Fruit fly (Drosophila melanogaster) whole organism, embryonic: ENCODE measurements around the gene snk.

ENCODE experiments used
- CG1024 ChIP-seq: fragments of 200-800 bp; sonication (Bioruptor generic); IDR thresholded peaks from 2 replicates; pipeline ENCODE4 v1.3.6; 2022; ENCODE audit warnings: missing biosample characterization, missing genetic modification characterization
- CG11695 ChIP-seq: fragments of 200-800 bp; sonication (Bioruptor generic); IDR thresholded peaks from 3 replicates; pipeline ENCODE4 v1.3.6; 2022; ENCODE audit warnings: missing biosample characterization, missing genetic modification characterization
- CG11696 ChIP-seq: fragments of 200-800 bp; sonication (Bioruptor generic); IDR thresholded peaks from 2 replicates; pipeline ENCODE4 v1.3.6; 2022; ENCODE audit warnings: missing biosample characterization, missing genetic modification characterization
- CG11723 ChIP-seq: fragments of 200-800 bp; sonication (Bioruptor generic); optimal IDR thresholded peaks from 2 replicates; lab custom pipeline; 2017; ENCODE audit warnings: missing biosample characterization, mild to moderate bottlenecking, missing genetic modification characterization
- CG12391 ChIP-seq: fragments of 200-800 bp; sonication (Bioruptor generic); optimal IDR thresholded peaks from 3 replicates; lab custom pipeline; 2018; ENCODE audit warnings: missing biosample characterization, mild to moderate bottlenecking, missing genetic modification characterization, moderate library complexity
- CG13287 ChIP-seq: fragments of 200-800 bp; sonication (Bioruptor generic); IDR thresholded peaks from 2 replicates; pipeline ENCODE4 v1.3.6; 2022; ENCODE audit warnings: missing biosample characterization, missing genetic modification characterization; ENCODE audit not compliant: partially characterized antibody
- CG15011 ChIP-seq: fragments of 200-800 bp; sonication (Bioruptor generic); optimal IDR thresholded peaks from 3 replicates; lab custom pipeline; 2018; ENCODE audit warnings: missing biosample characterization, mild to moderate bottlenecking, missing genetic modification characterization
- CG15696 ChIP-seq: fragments of 200-800 bp; sonication (Bioruptor generic); optimal IDR thresholded peaks from 2 replicates; lab custom pipeline; 2019; ENCODE audit warnings: missing biosample characterization, mild to moderate bottlenecking, missing genetic modification characterization, moderate library complexity
- CG16813 ChIP-seq: fragments of 200-800 bp; sonication (Bioruptor generic); IDR thresholded peaks from 3 replicates; pipeline ENCODE4 v1.3.6; 2022; ENCODE audit warnings: missing biosample characterization, missing genetic modification characterization; ENCODE audit not compliant: partially characterized antibody
- CG17328 ChIP-seq: fragments of 200-800 bp; sonication (Bioruptor generic); IDR thresholded peaks from 2 replicates; pipeline ENCODE4 v1.3.6; 2022; ENCODE audit warnings: missing biosample characterization, missing genetic modification characterization
- CG2202 ChIP-seq: fragments of 200-800 bp; sonication (Bioruptor generic); optimal IDR thresholded peaks from 2 replicates; lab custom pipeline; 2018; ENCODE audit warnings: missing biosample characterization, mild to moderate bottlenecking, missing genetic modification characterization
- CG2875 ChIP-seq: fragments of 200-800 bp; sonication (Bioruptor generic); optimal IDR thresholded peaks from 2 replicates; lab custom pipeline; 2017; ENCODE audit warnings: missing biosample characterization, mild to moderate bottlenecking, missing genetic modification characterization, missing genetic modification reagents
- CG3065 ChIP-seq: fragments of 200-800 bp; sonication (Bioruptor generic); optimal IDR thresholded peaks from 2 replicates; lab custom pipeline; 2016; ENCODE audit warnings: missing biosample characterization, missing genetic modification characterization
- CG3281 ChIP-seq: fragments of 200-800 bp; sonication (Bioruptor generic); optimal IDR thresholded peaks from 3 replicates; lab custom pipeline; 2017; ENCODE audit warnings: missing biosample characterization, mild to moderate bottlenecking, missing genetic modification characterization
- CG34376 ChIP-seq: fragments of 200-800 bp; sonication (Bioruptor generic); optimal IDR thresholded peaks from 2 replicates; lab custom pipeline; 2018; ENCODE audit warnings: missing biosample characterization, mild to moderate bottlenecking, missing genetic modification characterization
- CG3995 ChIP-seq: fragments of 200-800 bp; sonication (Bioruptor generic); optimal IDR thresholded peaks from 3 replicates; lab custom pipeline; 2016; ENCODE audit warnings: missing biosample characterization, missing genetic modification characterization
- CG7271 ChIP-seq: fragments of 200-800 bp; sonication (Bioruptor generic); optimal IDR thresholded peaks from 2 replicates; lab custom pipeline; 2018; ENCODE audit warnings: missing biosample characterization, mild to moderate bottlenecking, missing genetic modification characterization, moderate library complexity
- CG7556 ChIP-seq: fragments of 200-800 bp; sonication (Bioruptor generic); optimal IDR thresholded peaks from 2 replicates; lab custom pipeline; 2017; ENCODE audit warnings: missing biosample characterization, mild to moderate bottlenecking, missing genetic modification characterization
- CG7745 ChIP-seq: fragments of 200-800 bp; sonication (Bioruptor generic); optimal IDR thresholded peaks from 2 replicates; lab custom pipeline; 2018; ENCODE audit warnings: missing biosample characterization, mild to moderate bottlenecking, missing genetic modification characterization, moderate library complexity
- CG8281 ChIP-seq: fragments of 200-800 bp; sonication (Bioruptor generic); optimal IDR thresholded peaks from 2 replicates; lab custom pipeline; 2018; ENCODE audit warnings: missing biosample characterization, mild to moderate bottlenecking, missing genetic modification characterization, moderate library complexity
- CG8359 ChIP-seq: fragments of 200-800 bp; sonication (Bioruptor generic); optimal IDR thresholded peaks from 2 replicates; lab custom pipeline; 2017; ENCODE audit warnings: missing biosample characterization, mild to moderate bottlenecking, missing genetic modification characterization, borderline replicate concordance
- CG8924 ChIP-seq: fragments of 200-800 bp; optimal IDR thresholded peaks from 3 replicates; lab custom pipeline; 2019; ENCODE audit warnings: missing biosample characterization, mild to moderate bottlenecking, missing genetic modification characterization, moderate library complexity
- CG8944 ChIP-seq: fragments of 200-800 bp; sonication (Bioruptor generic); optimal IDR thresholded peaks from 3 replicates; lab custom pipeline; 2016; ENCODE audit warnings: missing biosample characterization, missing genetic modification characterization
- CG9797 ChIP-seq: fragments of 200-800 bp; sonication (Bioruptor generic); optimal IDR thresholded peaks from 3 replicates; lab custom pipeline; 2018; ENCODE audit warnings: missing biosample characterization, mild to moderate bottlenecking, missing genetic modification characterization
- Doc2 ChIP-seq: fragments of 200-800 bp; sonication (Bioruptor generic); IDR thresholded peaks from 2 replicates; pipeline ENCODE4 v1.3.6; 2022; ENCODE audit warnings: missing biosample characterization, missing genetic modification characterization
- Eip74EF ChIP-seq, 2 experiments: fragments of 200-800 bp in 1 of 2; fragments of >200 bp in 1 of 2; sonication (Bioruptor generic) in 1 of 2; optimal IDR thresholded peaks; 2 replicates each; lab custom pipeline; 2017 to 2019; ENCODE audit warnings: missing biosample characterization in 2 of 2, missing genetic modification characterization in 2 of 2, mild to moderate bottlenecking in 1 of 2, moderate library complexity in 1 of 2
- Hmx ChIP-seq: fragments of 200-800 bp; sonication (Bioruptor generic); optimal IDR thresholded peaks from 2 replicates; lab custom pipeline; 2016; ENCODE audit warnings: missing biosample characterization, missing genetic modification characterization
- MBD-R2 ChIP-seq: fragments of 200-800 bp; sonication (Bioruptor generic); IDR thresholded peaks from 2 replicates; pipeline ENCODE4 v1.3.6; 2022; ENCODE audit warnings: missing biosample characterization, missing genetic modification characterization
- Mes4 ChIP-seq: fragments of 200-800 bp; sonication (Bioruptor generic); optimal IDR thresholded peaks from 2 replicates; lab custom pipeline; 2016; ENCODE audit warnings: missing biosample characterization, missing genetic modification characterization
- Side ChIP-seq: fragments of 200-800 bp; sonication (Bioruptor generic); optimal IDR thresholded peaks from 2 replicates; lab custom pipeline; 2016; ENCODE audit warnings: missing biosample characterization, missing genetic modification characterization
- Spps ChIP-seq: fragments of 200-800 bp; sonication (Bioruptor generic); optimal IDR thresholded peaks from 2 replicates; lab custom pipeline; 2018; ENCODE audit warnings: missing biosample characterization, mild to moderate bottlenecking, missing genetic modification characterization
- Sry-δ ChIP-seq: fragments of 200-800 bp; sonication (Bioruptor generic); optimal IDR thresholded peaks from 2 replicates; lab custom pipeline; 2016; ENCODE audit warnings: missing biosample characterization, missing genetic modification characterization
- bowl ChIP-seq: fragments of 200-800 bp; sonication (Bioruptor generic); IDR thresholded peaks from 2 replicates; pipeline ENCODE4 v1.3.6; 2022; ENCODE audit warnings: missing biosample characterization, missing genetic modification characterization
- btn ChIP-seq: fragments of 200-800 bp; sonication (Bioruptor generic); optimal IDR thresholded peaks from 2 replicates; lab custom pipeline; 2016; ENCODE audit warnings: missing biosample characterization, missing genetic modification characterization
- cwo ChIP-seq: fragments of 200-800 bp; sonication (Bioruptor generic); optimal IDR thresholded peaks from 3 replicates; lab custom pipeline; 2017; ENCODE audit warnings: missing biosample characterization, missing genetic modification characterization, mild to moderate bottlenecking, moderate library complexity, missing genetic modification reagents
- dmrt99B ChIP-seq: fragments of 200-800 bp; sonication (Bioruptor generic); optimal IDR thresholded peaks from 2 replicates; lab custom pipeline; 2018; ENCODE audit warnings: missing biosample characterization, mild to moderate bottlenecking, missing genetic modification characterization, moderate library complexity
- fd102C ChIP-seq: fragments of 200-800 bp; sonication (Bioruptor generic); optimal IDR thresholded peaks from 2 replicates; lab custom pipeline; 2018; ENCODE audit warnings: missing biosample characterization, mild to moderate bottlenecking, missing genetic modification characterization, moderate library complexity
- insv ChIP-seq, 2 experiments: fragments of 200-800 bp; sonication (Bioruptor generic); optimal IDR thresholded peaks; 3 replicates each; lab custom pipeline; 2016 to 2018; ENCODE audit warnings: missing biosample characterization in 2 of 2, missing genetic modification characterization in 2 of 2
- odd ChIP-seq: fragments of 200-800 bp; sonication (Bioruptor generic); optimal IDR thresholded peaks from 2 replicates; lab custom pipeline; 2017; ENCODE audit warnings: missing biosample characterization, mild to moderate bottlenecking, missing genetic modification characterization
- otp ChIP-seq: fragments of 200-800 bp; sonication (Bioruptor generic); IDR thresholded peaks from 3 replicates; pipeline ENCODE4, ENCODE4 v1.3.6; 2022; ENCODE audit warnings: missing biosample characterization, missing genetic modification characterization
- pfk ChIP-seq: fragments of 200-800 bp; sonication (Bioruptor generic); optimal IDR thresholded peaks from 2 replicates; lab custom pipeline; 2018; ENCODE audit warnings: missing biosample characterization, mild to moderate bottlenecking, missing genetic modification characterization, moderate library complexity
- psq ChIP-seq: fragments of 200-800 bp; sonication (Bioruptor generic); optimal IDR thresholded peaks from 2 replicates; lab custom pipeline; 2017; ENCODE audit warnings: missing biosample characterization, missing genetic modification characterization
- sc ChIP-seq, 3 experiments: fragments of >200 bp in 2 of 3; fragments of 200-800 bp in 1 of 3; sonication (Bioruptor generic) in 1 of 3; optimal IDR thresholded peaks; 2 replicates in 2 of 3; 3 replicates in 1 of 3; lab custom pipeline; 2017; ENCODE audit warnings: mild to moderate bottlenecking in 1 of 3, missing biosample characterization in 1 of 3, missing genetic modification characterization in 1 of 3, missing genetic modification reagents in 1 of 3
- sisA ChIP-seq: fragments of 200-800 bp; sonication (Bioruptor generic); IDR thresholded peaks from 2 replicates; pipeline ENCODE4 v1.3.6; 2022; ENCODE audit warnings: missing biosample characterization, missing genetic modification characterization
- sqz ChIP-seq: fragments of 200-800 bp; sonication (Bioruptor generic); optimal IDR thresholded peaks from 3 replicates; lab custom pipeline; 2018; ENCODE audit warnings: missing biosample characterization, mild to moderate bottlenecking, missing genetic modification characterization
- ssp ChIP-seq: fragments of 200-800 bp; sonication (Bioruptor generic); IDR thresholded peaks from 2 replicates; pipeline ENCODE4 v1.3.6; 2022; ENCODE audit warnings: missing biosample characterization, missing genetic modification characterization
- toy ChIP-seq: fragments of 200-800 bp; sonication (Bioruptor generic); IDR thresholded peaks from 2 replicates; pipeline ENCODE4 v1.3.6; 2022; ENCODE audit warnings: missing biosample characterization, missing genetic modification characterization
- unc-4 ChIP-seq: fragments of 200-800 bp; sonication (Bioruptor generic); IDR thresholded peaks from 2 replicates; pipeline ENCODE4 v1.3.6; 2022; ENCODE audit warnings: missing biosample characterization, missing genetic modification characterization; ENCODE audit not compliant: partially characterized antibody
- zfh2 ChIP-seq: fragments of 200-800 bp; sonication (Bioruptor generic); optimal IDR thresholded peaks from 2 replicates; lab custom pipeline; 2016; ENCODE audit warnings: missing biosample characterization, missing genetic modification characterization

snk gene

DNA sequence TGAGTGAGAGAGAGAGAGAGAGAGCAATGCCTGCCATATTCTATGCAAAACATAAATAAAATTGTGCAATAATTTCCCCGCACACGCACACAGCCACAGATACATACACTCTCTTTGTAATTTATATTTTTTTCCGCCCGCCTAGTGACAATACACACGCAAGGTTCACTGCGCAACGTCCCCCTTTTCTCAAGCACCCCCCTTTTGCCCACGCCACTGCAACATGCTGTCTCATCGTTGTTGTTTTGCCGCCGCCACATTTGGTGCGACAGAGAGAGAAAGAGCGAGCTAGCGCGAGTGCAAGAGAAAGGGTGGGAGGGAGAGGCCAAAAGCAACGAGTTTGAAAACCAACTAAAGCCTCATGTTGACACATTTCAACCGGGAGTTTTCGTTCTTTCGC is 30.2 kb downstream of the snk start (continued):
- TF ChIP-seq CG15696 (tag; lab: Kevin White, UChicago): peak; percentile 14
- peak; percentile 50 for TF ChIP-seq Mes4
- no peak for TF ChIP-seq unc-4
- peak; percentile 19 for TF ChIP-seq CG7556
- no peak for TF ChIP-seq CG8281
- no peak for TF ChIP-seq CG2875
- peak; percentile 73 for TF ChIP-seq cwo
- TF ChIP-seq CG8924 (tag; lab: Kevin White, UChicago): peak; percentile 65
- peak; percentile 66; the same call in 1 of the 3 replicates for TF ChIP-seq otp (GFP tag; lab: Robert Waterston, UW)
- no peak for TF ChIP-seq Doc2
- TF ChIP-seq fd102C (GFP tag; lab: Kevin White, UChicago): no peak
- TF ChIP-seq toy (GFP tag; lab: Robert Waterston, UW): 0 out of 2 replicates have a peak, but pooled peaks have one; percentile 13
- no peak for TF ChIP-seq CG8359 (GFP tag; lab: Kevin White, UChicago)
- no peak for TF ChIP-seq CG15011
- TF ChIP-seq Side: peak; percentile 55
- TF ChIP-seq CG7745: no peak
- TF ChIP-seq Sry-δ (GFP tag; lab: Kevin White, UChicago): peak; percentile 30
- TF ChIP-seq Spps (tag; lab: Kevin White, UChicago): no peak
- TF ChIP-seq sisA (GFP tag; lab: Robert Waterston, UW): peak; percentile 74
- TF ChIP-seq MBD-R2 (GFP tag; lab: Robert Waterston, UW): peak; percentile 35; the same call in 1 of the 2 replicates
- TF ChIP-seq CG8944: peak; percentile 66
- TF ChIP-seq Eip74EF (GFP tag; optimal IDR thresholded peaks at IDR 0.05; lab: Kevin White, UChicago): no peak
- no peak for TF ChIP-seq CG34376 (GFP tag; lab: Kevin White, UChicago)
- peak; percentile 1 for TF ChIP-seq pfk (GFP tag; lab: Kevin White, UChicago)
- 0 out of 3 replicates have a peak, but pooled peaks have one; percentile 34 for TF ChIP-seq CG11695 (GFP tag; lab: Robert Waterston, UW)
- TF ChIP-seq ssp (GFP tag; lab: Robert Waterston, UW): peak; percentile 27; the same call in 1 of the 2 replicates
- TF ChIP-seq btn (GFP tag; lab: Kevin White, UChicago): peak; percentile 32
- peak; percentile 68 for TF ChIP-seq sqz
- no peak for TF ChIP-seq CG9797 (GFP tag; lab: Kevin White, UChicago)
- no peak for TF ChIP-seq CG16813
- TF ChIP-seq odd (GFP tag; lab: Kevin White, UChicago): peak; percentile 7
- TF ChIP-seq psq (GFP tag; lab: Kevin White, UChicago): no peak
- TF ChIP-seq CG1024: no peak
- TF ChIP-seq CG7271 (tag; lab: Kevin White, UChicago): no peak
- peak; percentile 45 for TF ChIP-seq CG12391
- no peak for TF ChIP-seq CG13287 (GFP tag; lab: Robert Waterston, UW)
- no peak for TF ChIP-seq CG3995 (GFP tag; lab: Kevin White, UChicago)
- TF ChIP-seq insv (GFP tag; optimal IDR thresholded peaks at IDR 0.05; lab: Kevin White, UChicago): no peak
- TF ChIP-seq CG3065 (GFP tag; lab: Kevin White, UChicago): no peak
- TF ChIP-seq CG3281 (GFP tag; lab: Kevin White, UChicago): peak; percentile 30
- TF ChIP-seq CG17328 (GFP tag; lab: Robert Waterston, UW): peak; percentile 63
- TF ChIP-seq sc (optimal IDR thresholded peaks at IDR 0.05; lab: Kevin White, UChicago): no peak
- TF ChIP-seq sc (GFP tag; optimal IDR thresholded peaks at IDR 0.05; lab: Kevin White, UChicago): no peak
- TF ChIP-seq Hmx (GFP tag; lab: Kevin White, UChicago): no peak
- peak; percentile 78 for TF ChIP-seq zfh2 (GFP tag; lab: Kevin White, UChicago)
- peak; percentile 49 for TF ChIP-seq CG11723 (GFP tag; lab: Kevin White, UChicago)
- peak; percentile 51; the same call in 1 of the 2 replicates for TF ChIP-seq bowl
- TF ChIP-seq CG2202 (tag; lab: Kevin White, UChicago): peak; percentile 28
- TF ChIP-seq dmrt99B: no peak
- peak; percentile 42; the same call in 1 of the 2 replicates for TF ChIP-seq CG11696 (GFP tag; lab: Robert Waterston, UW)
